Fruit fly (Drosophila melanogaster) whole organism, prepupa: ENCODE measurements around the gene CG44094.

ENCODE experiments used
- CG10631 ChIP-seq: fragments of 200-800 bp; sonication (Bioruptor generic); optimal IDR thresholded peaks from 2 replicates; lab custom pipeline; 2016; ENCODE audit warnings: missing biosample characterization, missing genetic modification characterization
- CG10669 ChIP-seq: fragments of 200-800 bp; sonication (Bioruptor generic); optimal IDR thresholded peaks from 3 replicates; lab custom pipeline; 2018; ENCODE audit warnings: missing biosample characterization, mild to moderate bottlenecking, missing genetic modification characterization, moderate library complexity
- CG11294 ChIP-seq: fragments of 200-800 bp; sonication (Bioruptor generic); IDR thresholded peaks from 2 replicates; pipeline ENCODE4 v1.3.6; 2022; ENCODE audit warnings: missing biosample characterization, missing genetic modification characterization
- CG11762 ChIP-seq: fragments of 200-800 bp; sonication (Bioruptor generic); optimal IDR thresholded peaks from 3 replicates; lab custom pipeline; 2016; ENCODE audit warnings: missing biosample characterization, missing genetic modification characterization; ENCODE audit not compliant: insufficient read depth
- CG15336 ChIP-seq: fragments of 200-800 bp; sonication (Bioruptor generic); IDR thresholded peaks from 2 replicates; pipeline ENCODE4 v1.3.6; 2022; ENCODE audit warnings: missing biosample characterization, missing genetic modification characterization
- CG1621 ChIP-seq: fragments of 200-800 bp; sonication (Bioruptor generic); optimal IDR thresholded peaks from 3 replicates; lab custom pipeline; 2018; ENCODE audit warnings: missing biosample characterization, mild to moderate bottlenecking, missing genetic modification characterization
- CG16779 ChIP-seq: fragments of 200-800 bp; sonication (Bioruptor generic); optimal IDR thresholded peaks from 3 replicates; lab custom pipeline; 2017; ENCODE audit warnings: missing biosample characterization, mild to moderate bottlenecking, missing genetic modification characterization
- CG3032 ChIP-seq: fragments of 200-800 bp; optimal IDR thresholded peaks from 2 replicates; lab custom pipeline; 2019; ENCODE audit warnings: missing biosample characterization, mild to moderate bottlenecking, missing genetic modification characterization, moderate library complexity
- CG32006 ChIP-seq: fragments of 200-800 bp; sonication (Bioruptor generic); optimal IDR thresholded peaks from 3 replicates; lab custom pipeline; 2017; ENCODE audit warnings: missing biosample characterization, mild to moderate bottlenecking, missing genetic modification characterization
- CG34406 ChIP-seq: fragments of 200-800 bp; sonication (Bioruptor generic); optimal IDR thresholded peaks from 3 replicates; lab custom pipeline; 2016; ENCODE audit warnings: missing biosample characterization, missing genetic modification characterization
- CG4318 ChIP-seq: fragments of 200-800 bp; sonication (Bioruptor generic); optimal IDR thresholded peaks from 3 replicates; lab custom pipeline; 2017; ENCODE audit warnings: missing biosample characterization, mild to moderate bottlenecking, missing genetic modification characterization
- CG6163 ChIP-seq: fragments of 200-800 bp; sonication (Bioruptor generic); IDR thresholded peaks from 3 replicates; pipeline ENCODE4 v1.3.6; 2022; ENCODE audit warnings: missing biosample characterization, missing genetic modification characterization
- CG6276 ChIP-seq: fragments of 200-800 bp; sonication (Bioruptor generic); optimal IDR thresholded peaks from 2 replicates; lab custom pipeline; 2017; ENCODE audit warnings: missing biosample characterization, mild to moderate bottlenecking, missing genetic modification characterization
- CG6792 ChIP-seq: fragments of 200-800 bp; sonication (Bioruptor generic); optimal IDR thresholded peaks from 3 replicates; lab custom pipeline; 2016; ENCODE audit warnings: missing biosample characterization, missing genetic modification characterization
- CG6854 ChIP-seq: fragments of 200-800 bp; sonication (Bioruptor generic); optimal IDR thresholded peaks from 2 replicates; lab custom pipeline; 2017; ENCODE audit warnings: missing biosample characterization, mild to moderate bottlenecking, missing genetic modification characterization
- CG7368 ChIP-seq: fragments of 200-800 bp; sonication (Bioruptor generic); optimal IDR thresholded peaks from 3 replicates; lab custom pipeline; 2016; ENCODE audit warnings: missing biosample characterization, missing genetic modification characterization
- CG8119 ChIP-seq: fragments of 200-800 bp; sonication (Bioruptor generic); IDR thresholded peaks from 3 replicates; pipeline ENCODE4 v1.3.6; 2022; ENCODE audit warnings: missing biosample characterization, missing genetic modification characterization
- CG8319 ChIP-seq: fragments of 200-800 bp; sonication (Bioruptor generic); optimal IDR thresholded peaks from 3 replicates; lab custom pipeline; 2016; ENCODE audit warnings: missing biosample characterization, missing genetic modification characterization
- CG8632 ChIP-seq: fragments of 200-800 bp; sonication (Bioruptor generic); optimal IDR thresholded peaks from 3 replicates; lab custom pipeline; 2016; ENCODE audit warnings: missing biosample characterization, missing genetic modification characterization
- Eip75B ChIP-seq: fragments of 200-800 bp; sonication (Bioruptor generic); optimal IDR thresholded peaks from 3 replicates; lab custom pipeline; 2016; ENCODE audit warnings: missing biosample characterization, missing genetic modification characterization
- Eip78C ChIP-seq: fragments of 200-800 bp; sonication (Bioruptor generic); peaks from one replicate; lab custom pipeline; 2016; ENCODE audit warnings: missing biosample characterization, missing genetic modification characterization
- Eip93F ChIP-seq: fragments of 200-800 bp; sonication (Bioruptor generic); optimal IDR thresholded peaks from 2 replicates; lab custom pipeline; 2016; ENCODE audit warnings: missing biosample characterization, mild to moderate bottlenecking, missing genetic modification characterization
- Ets21C ChIP-seq: fragments of 200-800 bp; sonication (Bioruptor generic); optimal IDR thresholded peaks from 3 replicates; lab custom pipeline; 2016; ENCODE audit warnings: missing biosample characterization, missing genetic modification characterization
- Ets96B ChIP-seq: fragments of 200-800 bp; optimal IDR thresholded peaks from 2 replicates; lab custom pipeline; 2019; ENCODE audit warnings: missing biosample characterization, mild to moderate bottlenecking, missing genetic modification characterization, moderate library complexity
- Gug ChIP-seq: fragments of 200-800 bp; sonication (Bioruptor generic); IDR thresholded peaks from 2 replicates; pipeline ENCODE4 v1.3.6; 2022; ENCODE audit warnings: missing biosample characterization, missing genetic modification characterization
- Hr38 ChIP-seq: sonication (Bioruptor generic); optimal IDR thresholded peaks from 2 replicates; lab custom pipeline; 2016; ENCODE audit warnings: missing biosample characterization, missing genetic modification characterization
- Hr39 ChIP-seq: fragments of 200-800 bp; sonication (Bioruptor generic); optimal IDR thresholded peaks from 2 replicates; lab custom pipeline; 2016; ENCODE audit warnings: missing biosample characterization, missing genetic modification characterization
- Hr4 ChIP-seq: fragments of 200-800 bp; sonication (Bioruptor generic); optimal IDR thresholded peaks from 3 replicates; lab custom pipeline; 2016; ENCODE audit warnings: missing biosample characterization, missing genetic modification characterization
- Lpt ChIP-seq: fragments of 200-800 bp; sonication (Bioruptor generic); optimal IDR thresholded peaks from 3 replicates; lab custom pipeline; 2016; ENCODE audit warnings: missing biosample characterization, missing genetic modification characterization
- Met ChIP-seq: fragments of 200-800 bp; sonication (Bioruptor generic); optimal IDR thresholded peaks from 3 replicates; lab custom pipeline; 2016; ENCODE audit warnings: missing biosample characterization, missing genetic modification characterization
- OdsH ChIP-seq: fragments of 200-800 bp; sonication (Bioruptor generic); optimal IDR thresholded peaks from 3 replicates; lab custom pipeline; 2016; ENCODE audit warnings: missing biosample characterization, missing genetic modification characterization
- Sox102F ChIP-seq: fragments of 200-800 bp; sonication (Bioruptor generic); optimal IDR thresholded peaks from 2 replicates; lab custom pipeline; 2016; ENCODE audit warnings: missing biosample characterization, mild to moderate bottlenecking, missing genetic modification characterization
- Sox14 ChIP-seq: fragments of 200-800 bp; sonication (Bioruptor generic); optimal IDR thresholded peaks from 3 replicates; lab custom pipeline; 2016; ENCODE audit warnings: missing biosample characterization, missing genetic modification characterization
- achi ChIP-seq: fragments of 200-800 bp; sonication (Bioruptor generic); optimal IDR thresholded peaks from 3 replicates; lab custom pipeline; 2016; ENCODE audit warnings: missing biosample characterization, missing genetic modification characterization
- acj6 ChIP-seq: fragments of 200-800 bp; sonication (Bioruptor generic); optimal IDR thresholded peaks from 3 replicates; lab custom pipeline; 2016; ENCODE audit warnings: missing biosample characterization, missing genetic modification characterization
- eg ChIP-seq: fragments of 200-800 bp; sonication (Bioruptor generic); IDR thresholded peaks from 3 replicates; pipeline ENCODE4 v1.3.6; 2022; ENCODE audit warnings: missing biosample characterization, missing genetic modification characterization
- esn ChIP-seq: fragments of 200-800 bp; sonication (Bioruptor generic); optimal IDR thresholded peaks from 2 replicates; lab custom pipeline; 2016; ENCODE audit warnings: missing biosample characterization, mild to moderate bottlenecking, missing genetic modification characterization, moderate library complexity
- fd59A ChIP-seq: fragments of 200-800 bp; sonication (Bioruptor generic); optimal IDR thresholded peaks from 2 replicates; lab custom pipeline; 2017; ENCODE audit warnings: missing biosample characterization, mild to moderate bottlenecking, missing genetic modification characterization, missing genetic modification reagents
- fd85E ChIP-seq: fragments of 200-800 bp; sonication (Bioruptor generic); optimal IDR thresholded peaks from 3 replicates; lab custom pipeline; 2016; ENCODE audit warnings: missing biosample characterization, missing genetic modification characterization
- net ChIP-seq: fragments of 200-800 bp; sonication (Bioruptor generic); optimal IDR thresholded peaks from 3 replicates; lab custom pipeline; 2016; ENCODE audit warnings: missing biosample characterization, missing genetic modification characterization
- pdm3 ChIP-seq: fragments of 200-800 bp; sonication (Bioruptor generic); optimal IDR thresholded peaks from 3 replicates; lab custom pipeline; 2016; ENCODE audit warnings: missing biosample characterization, missing genetic modification characterization
- spab ChIP-seq: fragments of 200-800 bp; sonication (Bioruptor generic); optimal IDR thresholded peaks from 2 replicates; lab custom pipeline; 2017; ENCODE audit warnings: missing biosample characterization, mild to moderate bottlenecking, missing genetic modification characterization, missing genetic modification reagents
- svp ChIP-seq: fragments of 200-800 bp; sonication (Bioruptor generic); peaks from one replicate; lab custom pipeline; 2016; ENCODE audit warnings: missing biosample characterization, missing genetic modification characterization
- vri ChIP-seq: fragments of 200-800 bp; sonication (Bioruptor generic); optimal IDR thresholded peaks from 3 replicates; lab custom pipeline; 2016; ENCODE audit warnings: missing biosample characterization, mild to moderate bottlenecking, missing genetic modification characterization

Gene CG44094

dm6 chr3R:14625215-14626156, 49.1 kb upstream of the CG44094 start, which contains the start of the genes put and His4r (continued):
- TF ChIP-seq Ets21C (GFP tag; lab: Kevin White, UChicago) (no peak), CG3032 (tag; lab: Kevin White, UChicago) (peak; percentile 21), CG8119 (GFP tag; lab: Robert Waterston, UW) (no peak), Eip78C (GFP tag; lab: Kevin White, UChicago) (peak; percentile 69), fd85E (no peak), Gug (GFP tag; lab: Robert Waterston, UW) (no peak), CG6163 (GFP tag; lab: Robert Waterston, UW) (peak; percentile 44; the same call in 2 of the 3 replicates), CG6854 (peak; percentile 3), acj6 (GFP tag; lab: Kevin White, UChicago) (no peak), CG16779 (tag; lab: Kevin White, UChicago) (no peak), Lpt (GFP tag; lab: Kevin White, UChicago) (no peak), fd59A (GFP tag; lab: Kevin White, UChicago) (no peak)

DNA sequence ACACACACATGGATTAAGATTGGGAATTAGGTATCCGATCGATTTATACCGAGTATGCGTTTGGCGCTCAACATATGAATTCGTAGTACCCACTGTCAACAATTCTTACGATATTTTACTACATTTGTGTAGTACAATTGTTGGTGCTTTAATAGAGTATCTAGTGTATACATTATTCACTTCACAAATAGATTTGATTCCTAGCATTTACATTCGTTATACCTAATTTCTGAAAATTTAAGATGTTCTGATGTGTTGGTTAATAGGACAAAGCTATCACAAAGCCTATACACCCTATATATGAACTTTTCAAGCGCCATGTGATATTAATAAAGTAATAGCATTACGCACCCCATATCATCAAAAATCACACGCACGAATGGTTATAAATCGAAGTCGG, 48.3 kb upstream of the CG44094 start:
- TF ChIP-seq Eip78C (GFP tag; lab: Kevin White, UChicago), result peak; percentile 51
- TF ChIP-seq CG32006 (GFP tag; lab: Kevin White, UChicago), result peak; percentile 34
- TF ChIP-seq Met, result peak; percentile 2
- TF ChIP-seq Ets96B (tag; lab: Kevin White, UChicago), result no peak
- TF ChIP-seq spab, result no peak
- peak; percentile 14 for TF ChIP-seq CG4318 (GFP tag; lab: Kevin White, UChicago)
- peak; percentile 5 for TF ChIP-seq Eip93F
- TF ChIP-seq CG10631 (GFP tag; lab: Kevin White, UChicago), result peak; percentile 4

DNA sequence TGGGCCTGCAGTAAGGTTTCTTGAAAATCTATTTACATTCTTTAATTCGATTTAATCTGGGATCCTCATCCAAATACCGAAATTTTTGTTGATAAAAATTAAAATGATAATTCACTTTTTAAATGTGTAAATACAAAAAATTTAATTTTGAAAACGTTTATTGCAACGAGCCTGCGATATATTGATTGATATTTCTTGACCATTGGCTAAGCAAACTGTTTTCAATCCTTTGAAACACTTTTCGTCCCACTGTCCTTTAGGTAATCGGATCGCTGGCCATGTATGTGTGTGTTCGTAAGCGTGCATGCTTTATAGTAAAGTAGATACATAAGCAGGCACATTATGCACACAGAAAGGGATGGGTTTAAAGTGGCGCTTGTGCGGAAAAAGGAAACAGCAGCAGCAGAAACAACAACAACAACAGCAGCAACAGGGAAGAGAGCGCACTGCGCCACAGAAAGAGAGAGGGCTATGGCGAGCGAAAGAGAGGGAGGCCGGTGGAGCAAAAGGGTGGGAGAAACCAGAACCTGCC, 47.7 kb upstream of the CG44094 start:
- peak; percentile 92 for TF ChIP-seq CG8119 (GFP tag; lab: Robert Waterston, UW)
- TF ChIP-seq Hr39 (GFP tag; lab: Kevin White, UChicago), result peak; percentile 80
- TF ChIP-seq Hr38 (GFP tag; lab: Kevin White, UChicago), result no peak
- TF ChIP-seq net, result peak; percentile 89
- peak; percentile 86 for TF ChIP-seq fd59A (GFP tag; lab: Kevin White, UChicago)
- TF ChIP-seq spab, result peak; percentile 86
- peak; percentile 89 for TF ChIP-seq svp
- peak; percentile 84 for TF ChIP-seq CG6276 (GFP tag; lab: Kevin White, UChicago)
- peak; percentile 90 for TF ChIP-seq OdsH (GFP tag; lab: Kevin White, UChicago)
- peak; percentile 88 for TF ChIP-seq Sox102F
- TF ChIP-seq fd85E, result peak; percentile 50
- peak; percentile 44 for TF ChIP-seq CG6854
- TF ChIP-seq CG15336 (GFP tag; lab: Robert Waterston, UW), result peak; percentile 87
- peak; percentile 69 for TF ChIP-seq Gug (GFP tag; lab: Robert Waterston, UW)
- TF ChIP-seq CG11762 (GFP tag; lab: Kevin White, UChicago), result peak; percentile 69
- TF ChIP-seq CG34406 (GFP tag; lab: Kevin White, UChicago), result peak; percentile 84
- peak; percentile 92 for TF ChIP-seq Sox14 (GFP tag; lab: Kevin White, UChicago)
- TF ChIP-seq CG11294, result 0 out of 2 replicates have a peak, but pooled peaks have one; percentile 24
- TF ChIP-seq eg (GFP tag; lab: Robert Waterston, UW), result peak; percentile 77
- peak; percentile 91 for TF ChIP-seq pdm3 (GFP tag; lab: Kevin White, UChicago)
- TF ChIP-seq CG10669 (GFP tag; lab: Kevin White, UChicago), result peak; percentile 85
- peak; percentile 89 for TF ChIP-seq Hr4 (GFP tag; lab: Kevin White, UChicago)
- peak; percentile 81 for TF ChIP-seq CG6792 (GFP tag; lab: Kevin White, UChicago)
- peak; percentile 59 for TF ChIP-seq CG7368
- TF ChIP-seq achi (GFP tag; lab: Kevin White, UChicago), result peak; percentile 90
- peak; percentile 79 for TF ChIP-seq vri
- peak; percentile 78 for TF ChIP-seq Ets21C (GFP tag; lab: Kevin White, UChicago)
- peak; percentile 89 for TF ChIP-seq acj6 (GFP tag; lab: Kevin White, UChicago)
- peak; percentile 84 for TF ChIP-seq esn (GFP tag; lab: Kevin White, UChicago)
- peak; percentile 88 for TF ChIP-seq CG1621 (tag; lab: Kevin White, UChicago)
- TF ChIP-seq Eip75B (GFP tag; lab: Kevin White, UChicago), result peak; percentile 90
- peak; percentile 84 for TF ChIP-seq CG8632 (GFP tag; lab: Kevin White, UChicago)
- peak; percentile 63 for TF ChIP-seq Lpt (GFP tag; lab: Kevin White, UChicago)
- TF ChIP-seq Met, result peak; percentile 85
- TF ChIP-seq CG8319 (GFP tag; lab: Kevin White, UChicago), result peak; percentile 69
- TF ChIP-seq Eip78C (GFP tag; lab: Kevin White, UChicago), result peak; percentile 99
